3 fruit fly cellular contexts compared by ENCODE assay signal in the genomic region with DNA sequence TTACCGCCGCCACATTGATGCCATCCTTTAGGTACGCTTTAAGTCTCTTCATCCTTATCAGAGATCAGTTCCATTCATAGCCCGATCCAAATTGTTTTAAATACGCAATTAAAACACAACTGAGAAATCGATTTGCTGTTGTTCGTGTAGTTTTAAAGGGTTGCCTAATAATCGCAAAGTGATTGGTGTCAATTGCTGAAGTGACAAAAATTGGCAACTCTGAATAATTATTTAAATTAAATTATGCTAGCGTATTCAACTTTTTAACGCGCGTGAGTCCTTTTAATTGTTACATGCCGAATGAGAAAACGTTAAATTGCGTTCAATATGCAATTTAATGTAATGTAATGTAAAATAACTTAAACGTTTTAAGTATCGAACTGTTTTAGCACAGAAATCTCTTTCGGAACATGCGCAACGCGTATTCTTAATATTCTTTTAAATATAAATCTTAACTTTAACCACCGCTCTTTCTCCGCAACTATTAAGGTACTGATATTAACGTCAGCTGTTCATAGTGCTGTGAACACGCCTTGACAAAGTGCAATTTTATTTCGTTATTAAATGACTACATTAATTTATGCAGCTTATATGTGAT.
TF ChIP-seq lines count a peak whose summit lies in the region.

TSS of gene Mpv17 (minus strand) at position 164 of the 598 bp plus-strand sequence.

TF ChIP-seq in whole organism, adult, 20 proteins besides CTCF, POLR2A, EP300 and RAD21 (continued from another document):
- TF ChIP-seq cnc (optimal IDR thresholded peaks at IDR 0.05; lab: Kevin White, UChicago): no peak
- no peak for TF ChIP-seq CG33017 (tag; optimal IDR thresholded peaks at IDR 0.05; lab: Kevin White, UChicago)
- TF ChIP-seq CG5204 (GFP tag; optimal IDR thresholded peaks at IDR 0.05; lab: Kevin White, UChicago): peak; percentile 24

TF ChIP-seq in whole organism, embryonic, 481 proteins besides CTCF, POLR2A, EP300 and RAD21 (continued from another document and continues in another):
- TF ChIP-seq CG4730 (GFP tag; IDR thresholded peaks at IDR 0.05; lab: Robert Waterston, UW) (no peak), CG2199 (GFP tag; IDR thresholded peaks at IDR 0.05; lab: Robert Waterston, UW) (no peak), hb (GFP tag; IDR thresholded peaks at IDR 0.05; lab: Robert Waterston, UW; ENCODE audit: partially characterized antibody) (no peak), CG6683 (GFP tag; optimal IDR thresholded peaks at IDR 0.05; lab: Kevin White, UChicago) (no peak), HLHmδ (GFP tag; optimal IDR thresholded peaks at IDR 0.05; lab: Kevin White, UChicago) (no peak), hbn (GFP tag; IDR thresholded peaks at IDR 0.05; lab: Robert Waterston, UW; ENCODE audit: partially characterized antibody) (no peak), MESR4 (GFP tag; optimal IDR thresholded peaks at IDR 0.05; lab: Kevin White, UChicago) (no peak), CG16813 (GFP tag; IDR thresholded peaks at IDR 0.05; lab: Robert Waterston, UW; ENCODE audit: partially characterized antibody) (no peak), CG3281 (GFP tag; optimal IDR thresholded peaks at IDR 0.05; lab: Kevin White, UChicago) (peak; percentile 32), CG14050 (GFP tag; IDR thresholded peaks at IDR 0.05; lab: Robert Waterston, UW) (no peak), Med (GFP tag; lab: Kevin White, UChicago) (peak; percentile 85), CG8478 (optimal IDR thresholded peaks at IDR 0.05; lab: Kevin White, UChicago) (no peak), ftz-f1 (GFP tag; optimal IDR thresholded peaks at IDR 0.05; lab: Kevin White, UChicago) (no peak), CG14014 (GFP tag; IDR thresholded peaks at IDR 0.05; lab: Robert Waterston, UW) (no peak), Rx (GFP tag; IDR thresholded peaks at IDR 0.05; lab: Robert Waterston, UW) (no peak), Ets97D (GFP tag; optimal IDR thresholded peaks at IDR 0.05; lab: Kevin White, UChicago) (no peak), schlank (tag; optimal IDR thresholded peaks at IDR 0.05; lab: Kevin White, UChicago) (no peak), Opbp (GFP tag; IDR thresholded peaks at IDR 0.05; lab: Robert Waterston, UW; ENCODE audit: partially characterized antibody) (no peak), Ets65A (GFP tag; lab: Kevin White, UChicago) (peak; percentile 86), CG8290 (GFP tag; optimal IDR thresholded peaks at IDR 0.05; lab: Kevin White, UChicago) (no peak), CG8290 (tag; optimal IDR thresholded peaks at IDR 0.05; lab: Kevin White, UChicago) (peak in 1 of 2 experiments; percentile 54), Tbp (GFP tag; optimal IDR thresholded peaks at IDR 0.05; lab: Kevin White, UChicago) (no peak), ase (GFP tag; IDR thresholded peaks at IDR 0.05; lab: Robert Waterston, UW) (no peak), Spps (tag; optimal IDR thresholded peaks at IDR 0.05; lab: Kevin White, UChicago) (no peak), sug (tag; optimal IDR thresholded peaks at IDR 0.05; lab: Kevin White, UChicago) (no peak), Scr (GFP tag; IDR thresholded peaks at IDR 0.05; lab: Robert Waterston, UW; ENCODE audit: partially characterized antibody) (0 out of 2 replicates have a peak, but pooled peaks have one; percentile 10), GATAe (GFP tag; conservative IDR thresholded peaks at IDR 0.05; lab: Robert Waterston, UW) (no peak), run (tag; optimal IDR thresholded peaks at IDR 0.05; lab: Kevin White, UChicago) (no peak), dm (GFP tag; optimal IDR thresholded peaks at IDR 0.05; lab: Kevin White, UChicago) (no peak), Bteb2 (GFP tag; optimal IDR thresholded peaks at IDR 0.05; lab: Kevin White, UChicago) (no peak), CG17385 (GFP tag; optimal IDR thresholded peaks at IDR 0.05; lab: Kevin White, UChicago) (peak; percentile 23), CG2129 (GFP tag; IDR thresholded peaks at IDR 0.05; lab: Robert Waterston, UW; ENCODE audit: partially characterized antibody) (no peak), CG8388 (GFP tag; optimal IDR thresholded peaks at IDR 0.05; lab: Kevin White, UChicago) (no peak), Fer1 (GFP tag; optimal IDR thresholded peaks at IDR 0.05; lab: Kevin White, UChicago) (no peak), CG13123 (GFP tag; optimal IDR thresholded peaks at IDR 0.05; lab: Kevin White, UChicago) (no peak), Nf-YB (GFP tag; optimal IDR thresholded peaks at IDR 0.05; lab: Kevin White, UChicago) (no peak), ttk (GFP tag; IDR thresholded peaks at IDR 0.05; lab: Robert Waterston, UW) (no peak), Hand (GFP tag; optimal IDR thresholded peaks at IDR 0.05; lab: Kevin White, UChicago) (no peak), CG32532 (GFP tag; IDR thresholded peaks at IDR 0.05; lab: Robert Waterston, UW) (no peak), CG1603 (tag; optimal IDR thresholded peaks at IDR 0.05; lab: Kevin White, UChicago) (peak; percentile 15), wek (GFP tag; optimal IDR thresholded peaks at IDR 0.05; lab: Kevin White, UChicago) (no peak), stwl (tag; optimal IDR thresholded peaks at IDR 0.05; lab: Kevin White, UChicago) (no peak), maf-S (GFP tag; optimal IDR thresholded peaks at IDR 0.05; lab: Kevin White, UChicago) (no peak), abd-A (tag; optimal IDR thresholded peaks at IDR 0.05; lab: Kevin White, UChicago) (no peak), CG10366 (GFP tag; IDR thresholded peaks at IDR 0.05; lab: Robert Waterston, UW) (no peak), CG16815 (GFP tag; optimal IDR thresholded peaks at IDR 0.05; lab: Kevin White, UChicago) (no peak), CG18476 (GFP tag; optimal IDR thresholded peaks at IDR 0.05; lab: Kevin White, UChicago) (no peak), nmo (GFP tag; optimal IDR thresholded peaks at IDR 0.05; lab: Kevin White, UChicago) (no peak), crol (GFP tag; IDR thresholded peaks at IDR 0.05; lab: Robert Waterston, UW) (no peak), CG2889 (GFP tag; IDR thresholded peaks at IDR 0.05; lab: Robert Waterston, UW) (no peak), wor (GFP tag; IDR thresholded peaks at IDR 0.05; lab: Robert Waterston, UW) (no peak), CG4360 (GFP tag; IDR thresholded peaks at IDR 0.05; lab: Robert Waterston, UW) (no peak), odd (GFP tag; optimal IDR thresholded peaks at IDR 0.05; lab: Kevin White, UChicago) (no peak), corto (GFP tag; optimal IDR thresholded peaks at IDR 0.05; lab: Kevin White, UChicago) (no peak), crp (GFP tag; optimal IDR thresholded peaks at IDR 0.05; lab: Kevin White, UChicago) (no peak), vvl (GFP tag; IDR thresholded peaks at IDR 0.05; lab: Robert Waterston, UW) (peak; percentile 45; the same call in 1 of the 2 replicates), CG8924 (tag; optimal IDR thresholded peaks at IDR 0.05; lab: Kevin White, UChicago) (no peak), CG6254 (GFP tag; optimal IDR thresholded peaks at IDR 0.05; lab: Kevin White, UChicago) (no peak), CG10959 (GFP tag; IDR thresholded peaks at IDR 0.05; lab: Robert Waterston, UW) (no peak), pzg (GFP tag; optimal IDR thresholded peaks at IDR 0.05; lab: Kevin White, UChicago) (peak; percentile 19), CG5953 (GFP tag; IDR thresholded peaks at IDR 0.05; lab: Robert Waterston, UW) (no peak), trem (tag; optimal IDR thresholded peaks at IDR 0.05; lab: Kevin White, UChicago) (no peak), CG9797 (GFP tag; optimal IDR thresholded peaks at IDR 0.05; lab: Kevin White, UChicago) (no peak), sqz (GFP tag; optimal IDR thresholded peaks at IDR 0.05; lab: Kevin White, UChicago) (no peak)

TF ChIP-seq in whole organism, prepupa, 60 proteins besides CTCF, POLR2A, EP300 and RAD21 (continued from another document):
- TF ChIP-seq cyc (GFP tag; optimal IDR thresholded peaks at IDR 0.05; lab: Kevin White, UChicago) (no peak), Met (GFP tag; optimal IDR thresholded peaks at IDR 0.05; lab: Kevin White, UChicago) (peak; percentile 38), CG11762 (GFP tag; optimal IDR thresholded peaks at IDR 0.05; lab: Kevin White, UChicago; ENCODE audit: insufficient read depth) (no peak), Eip78C (GFP tag; lab: Kevin White, UChicago) (peak; percentile 62), CG6854 (GFP tag; optimal IDR thresholded peaks at IDR 0.05; lab: Kevin White, UChicago) (no peak), Hr4 (GFP tag; optimal IDR thresholded peaks at IDR 0.05; lab: Kevin White, UChicago) (peak; percentile 13), CG6808 (GFP tag; optimal IDR thresholded peaks at IDR 0.05; lab: Kevin White, UChicago) (no peak), CG11294 (GFP tag; IDR thresholded peaks at IDR 0.05; lab: Robert Waterston, UW) (no peak), CG3919 (GFP tag; optimal IDR thresholded peaks at IDR 0.05; lab: Kevin White, UChicago) (peak; percentile 22), CG16779 (tag; optimal IDR thresholded peaks at IDR 0.05; lab: Kevin White, UChicago) (no peak), CG1621 (tag; optimal IDR thresholded peaks at IDR 0.05; lab: Kevin White, UChicago) (no peak), CG8632 (GFP tag; optimal IDR thresholded peaks at IDR 0.05; lab: Kevin White, UChicago) (no peak), CG10669 (GFP tag; optimal IDR thresholded peaks at IDR 0.05; lab: Kevin White, UChicago) (no peak), Sox102F (GFP tag; optimal IDR thresholded peaks at IDR 0.05; lab: Kevin White, UChicago) (no peak), Hr39 (GFP tag; optimal IDR thresholded peaks at IDR 0.05; lab: Kevin White, UChicago) (peak; percentile 14), esn (GFP tag; optimal IDR thresholded peaks at IDR 0.05; lab: Kevin White, UChicago) (peak; percentile 46), dsx (GFP tag; optimal IDR thresholded peaks at IDR 0.05; lab: Kevin White, UChicago; ENCODE audit: poor library complexity, severe bottlenecking) (no peak)
